Worm (Caenorhabditis elegans) whole organism, young adult: ENCODE results near the gene T07F8.4.
A peak's percentile ranks its signal among the peaks of the same experiment; 100 is the strongest.

Experiments used
- B0336.3 ChIP-seq: fragments of 200-800 bp; sonication (Bioruptor generic); IDR thresholded peaks from 2 replicates; pipeline ENCODE4 v1.3.6; 2022; ENCODE audit warnings: missing genetic modification characterization, missing compliant biosample characterization
- F10E7.11 ChIP-seq: sonication (generic microtip); optimal IDR thresholded peaks from 2 replicates; lab custom pipeline; 2017; ENCODE audit warnings: mild to moderate bottlenecking, missing genetic modification characterization, moderate library complexity, missing compliant biosample characterization
- F23B12.7 ChIP-seq: sonication (generic microtip); optimal IDR thresholded peaks from 2 replicates; lab custom pipeline; 2017; ENCODE audit warnings: missing genetic modification characterization, mild to moderate bottlenecking, missing compliant biosample characterization, antibody characterized with exemption, moderate library complexity; ENCODE audit not compliant: insufficient read depth
- F55B11.4 ChIP-seq: sonication (generic microtip); optimal IDR thresholded peaks from 2 replicates; lab custom pipeline; 2016; ENCODE audit warnings: missing compliant biosample characterization, missing genetic modification characterization, borderline replicate concordance; ENCODE audit not compliant: insufficient read depth
- T07F8.4 ChIP-seq: sonication (generic microtip); optimal IDR thresholded peaks from 2 replicates; lab custom pipeline; 2016; ENCODE audit warnings: mild to moderate bottlenecking, missing genetic modification characterization, moderate library complexity, missing compliant biosample characterization
- Y53F4B.3 ChIP-seq: fragments of 200-800 bp; sonication (Bioruptor generic); IDR thresholded peaks from 2 replicates; pipeline ENCODE4 v1.3.6; 2022; ENCODE audit warnings: missing genetic modification reagents, missing genetic modification characterization, missing compliant biosample characterization
- Y56A3A.18 ChIP-seq: fragments of 200-800 bp; sonication (Bioruptor generic); IDR thresholded peaks from 2 replicates; pipeline ENCODE4 v1.3.6; 2022; ENCODE audit warnings: missing genetic modification reagents, missing genetic modification characterization, missing compliant biosample characterization
- akir-1 ChIP-seq: fragments of 200-800 bp; sonication (Bioruptor generic); optimal IDR thresholded peaks from 2 replicates; lab custom pipeline; 2018; ENCODE audit warnings: mild to moderate bottlenecking, missing genetic modification characterization, moderate library complexity, missing compliant biosample characterization
- ama-1 ChIP-seq, 3 experiments: fragments of 150-350 bp in 1 of 3; sonication (generic microtip) in 2 of 3; optimal IDR thresholded peaks; 2 replicates each; lab custom pipeline; 2014 to 2018; ENCODE audit warnings: missing biosample characterization in 2 of 3, missing genetic modification characterization in 2 of 3, missing genetic modification reagents in 2 of 3
- aptf-2 ChIP-seq: fragments of 200-800 bp; sonication (Bioruptor generic); conservative IDR thresholded peaks from 2 replicates; pipeline ENCODE4 v1.3.6; 2022; ENCODE audit warnings: missing genetic modification reagents, missing genetic modification characterization, missing compliant biosample characterization
- athp-1 ChIP-seq: sonication (generic microtip); optimal IDR thresholded peaks from 2 replicates; lab custom pipeline; 2017; ENCODE audit warnings: mild to moderate bottlenecking, missing genetic modification characterization, missing compliant biosample characterization
- attf-3 ChIP-seq: fragments of 200-800 bp; sonication (Bioruptor generic); conservative IDR thresholded peaks from 2 replicates; pipeline ENCODE4 v1.3.6; 2022; ENCODE audit warnings: missing genetic modification reagents, missing genetic modification characterization, missing compliant biosample characterization
- bed-1 ChIP-seq: fragments of 200-800 bp; sonication (Bioruptor generic); IDR thresholded peaks from 2 replicates; pipeline ENCODE4 v1.3.6; 2022; ENCODE audit warnings: missing genetic modification reagents, missing genetic modification characterization, missing compliant biosample characterization
- bed-2 ChIP-seq: fragments of 200-800 bp; sonication (Bioruptor generic); IDR thresholded peaks from 2 replicates; pipeline ENCODE4 v1.3.6; 2022; ENCODE audit warnings: missing genetic modification reagents, missing genetic modification characterization, missing compliant biosample characterization
- ccch-3 ChIP-seq: fragments of 200-800 bp; sonication (Bioruptor generic); optimal IDR thresholded peaks from 2 replicates; lab custom pipeline; 2018; ENCODE audit warnings: mild to moderate bottlenecking, missing genetic modification characterization, missing compliant biosample characterization
- cebp-1 ChIP-seq, 2 experiments: fragments of 200-800 bp in 1 of 2; sonication (Bioruptor generic) in 1 of 2; sonication (generic microtip) in 1 of 2; IDR thresholded peaks in 1 of 2; optimal IDR thresholded peaks in 1 of 2; 2 replicates each; pipeline versions ENCODE4 v1.3.6 to Lab custom; 2017 to 2022; ENCODE audit warnings: missing compliant biosample characterization in 2 of 2, missing genetic modification characterization in 2 of 2, mild to moderate bottlenecking in 1 of 2, missing genetic modification reagents in 1 of 2, moderate library complexity in 1 of 2
- ceh-40 ChIP-seq: fragments of 200-800 bp; sonication (Bioruptor generic); IDR thresholded peaks from 2 replicates; pipeline ENCODE4 v1.3.6; 2022; ENCODE audit warnings: missing genetic modification characterization, missing compliant biosample characterization
- ceh-58 ChIP-seq: fragments of 200-800 bp; sonication (Bioruptor generic); IDR thresholded peaks from 2 replicates; pipeline ENCODE4 v1.3.6; 2022; ENCODE audit warnings: missing genetic modification characterization, missing compliant biosample characterization
- ceh-79 ChIP-seq: sonication (generic microtip); optimal IDR thresholded peaks from 2 replicates; lab custom pipeline; 2017; ENCODE audit warnings: mild to moderate bottlenecking, missing genetic modification characterization, missing compliant biosample characterization
- chd-7 ChIP-seq: sonication (generic microtip); optimal IDR thresholded peaks from 2 replicates; lab custom pipeline; 2016; ENCODE audit warnings: mild to moderate bottlenecking, missing genetic modification characterization, moderate library complexity, missing compliant biosample characterization
- die-1 ChIP-seq: sonication (generic microtip); optimal IDR thresholded peaks from 2 replicates; lab custom pipeline; 2016; ENCODE audit warnings: missing genotype, mild to moderate bottlenecking, missing genetic modification characterization, missing compliant biosample characterization
- dox-1 ChIP-seq: fragments of 200-800 bp; sonication (Bioruptor generic); IDR thresholded peaks from 2 replicates; pipeline ENCODE4 v1.3.6; 2022; ENCODE audit warnings: missing genetic modification reagents, missing genetic modification characterization, missing compliant biosample characterization
- dpl-1 ChIP-seq: fragments of 150-350 bp; optimal IDR thresholded peaks from 2 replicates; lab custom pipeline; 2014; ENCODE audit warnings: missing biosample characterization, missing genetic modification reagents, missing genetic modification characterization
- efl-1 ChIP-seq: fragments of 150-350 bp; optimal IDR thresholded peaks from 2 replicates; lab custom pipeline; 2014; ENCODE audit warnings: missing biosample characterization, missing genetic modification reagents, missing genetic modification characterization
- ekl-4 ChIP-seq: fragments of 200-800 bp; sonication (Bioruptor generic); IDR thresholded peaks from 2 replicates; pipeline ENCODE4 v1.3.6; 2022; ENCODE audit warnings: missing genetic modification reagents, missing genetic modification characterization, missing compliant biosample characterization
- fkh-3 ChIP-seq: sonication (generic microtip); optimal IDR thresholded peaks from 2 replicates; lab custom pipeline; 2016; ENCODE audit warnings: mild to moderate bottlenecking, missing genetic modification characterization, missing compliant biosample characterization
- hlh-12 ChIP-seq: sonication (generic microtip); optimal IDR thresholded peaks from 2 replicates; lab custom pipeline; 2016; ENCODE audit warnings: missing genetic modification characterization, missing compliant biosample characterization
- lin-35 ChIP-seq, 3 experiments: fragments of 150-350 bp in 2 of 3; sonication (generic microtip) in 1 of 3; optimal IDR thresholded peaks; 2 replicates each; lab custom pipeline; 2014 to 2018; ENCODE audit warnings: missing biosample characterization in 3 of 3, missing genetic modification characterization in 3 of 3, missing genetic modification reagents in 3 of 3
- lsl-1 ChIP-seq: fragments of 200-800 bp; sonication (Bioruptor generic); optimal IDR thresholded peaks from 2 replicates; lab custom pipeline; 2018; ENCODE audit warnings: mild to moderate bottlenecking, missing genetic modification characterization, moderate library complexity, missing compliant biosample characterization
- madf-3 ChIP-seq: fragments of 200-800 bp; sonication (Bioruptor generic); IDR thresholded peaks from 2 replicates; pipeline ENCODE4 v1.3.6; 2022; ENCODE audit warnings: missing genetic modification reagents, missing genetic modification characterization, missing compliant biosample characterization
- madf-6 ChIP-seq: fragments of 200-800 bp; sonication (Bioruptor generic); IDR thresholded peaks from 2 replicates; pipeline ENCODE4 v1.3.6; 2022; ENCODE audit warnings: missing genetic modification reagents, missing genetic modification characterization, missing compliant biosample characterization
- madf-8 ChIP-seq: fragments of 200-800 bp; sonication (Bioruptor generic); conservative IDR thresholded peaks from 2 replicates; pipeline ENCODE4 v1.3.6; 2022; ENCODE audit warnings: missing genetic modification reagents, missing genetic modification characterization, missing compliant biosample characterization
- mel-28 ChIP-seq: sonication (generic microtip); optimal IDR thresholded peaks from 2 replicates; lab custom pipeline; 2016; ENCODE audit warnings: borderline replicate concordance, mild to moderate bottlenecking, missing genetic modification characterization, missing compliant biosample characterization
- nfya-1 ChIP-seq: sonication (generic microtip); optimal IDR thresholded peaks from 2 replicates; lab custom pipeline; 2017; ENCODE audit warnings: antibody characterized with exemption, missing compliant biosample characterization, missing genetic modification characterization, borderline replicate concordance; ENCODE audit not compliant: insufficient read depth
- nfya-2 ChIP-seq: fragments of 200-800 bp; sonication (Bioruptor generic); IDR thresholded peaks from 2 replicates; pipeline ENCODE4 v1.3.6; 2022; ENCODE audit warnings: missing genetic modification reagents, missing genetic modification characterization, missing compliant biosample characterization
- nfyb-1 ChIP-seq: fragments of 200-800 bp; sonication (Bioruptor generic); IDR thresholded peaks from 2 replicates; pipeline ENCODE4 v1.3.6; 2022; ENCODE audit warnings: missing genetic modification reagents, missing genetic modification characterization, missing compliant biosample characterization
- nhr-179 ChIP-seq: sonication (generic microtip); optimal IDR thresholded peaks from 2 replicates; lab custom pipeline; 2016; ENCODE audit warnings: mild to moderate bottlenecking, missing genetic modification characterization, missing compliant biosample characterization
- nhr-90 ChIP-seq: sonication (generic microtip); optimal IDR thresholded peaks from 2 replicates; lab custom pipeline; 2016; ENCODE audit warnings: missing genotype, mild to moderate bottlenecking, missing genetic modification characterization, missing compliant biosample characterization
- rcor-1 ChIP-seq: fragments of 200-800 bp; sonication (Bioruptor generic); IDR thresholded peaks from 2 replicates; pipeline ENCODE4 v1.3.6; 2022; ENCODE audit warnings: missing genetic modification reagents, missing genetic modification characterization, missing compliant biosample characterization
- rec-8 ChIP-seq, 2 experiments: sonication (generic microtip); optimal IDR thresholded peaks; 2 replicates each; lab custom pipeline; 2016; ENCODE audit warnings: mild to moderate bottlenecking in 2 of 2, missing genetic modification characterization in 2 of 2, missing genetic modification reagents in 2 of 2, missing genotype in 2 of 2, missing biosample characterization in 1 of 2, missing compliant biosample characterization in 1 of 2, moderate library complexity in 1 of 2
- sea-2 ChIP-seq: fragments of 200-800 bp; sonication (Bioruptor generic); IDR thresholded peaks from 2 replicates; pipeline ENCODE4 v1.3.6; 2022; ENCODE audit warnings: missing genetic modification characterization, missing compliant biosample characterization
- snpc-3.4 ChIP-seq: sonication (generic microtip); optimal IDR thresholded peaks from 2 replicates; lab custom pipeline; 2017; ENCODE audit warnings: missing genetic modification characterization, mild to moderate bottlenecking, missing compliant biosample characterization, antibody characterized with exemption, moderate library complexity, missing genotype, missing genetic modification reagents
- sptf-2 ChIP-seq: fragments of 200-800 bp; sonication (Bioruptor generic); optimal IDR thresholded peaks from 2 replicates; lab custom pipeline; 2018; ENCODE audit warnings: mild to moderate bottlenecking, missing genetic modification characterization, missing compliant biosample characterization
- ztf-25 ChIP-seq: fragments of 200-800 bp; sonication (Bioruptor generic); IDR thresholded peaks from 2 replicates; pipeline ENCODE4 v1.3.6; 2022; ENCODE audit warnings: missing genetic modification reagents, missing genetic modification characterization, missing compliant biosample characterization
- ztf-3 ChIP-seq: fragments of 200-800 bp; sonication (Bioruptor generic); optimal IDR thresholded peaks from 2 replicates; lab custom pipeline; 2018; ENCODE audit warnings: mild to moderate bottlenecking, missing genetic modification characterization, missing compliant biosample characterization

The T07F8.4 gene

DNA sequence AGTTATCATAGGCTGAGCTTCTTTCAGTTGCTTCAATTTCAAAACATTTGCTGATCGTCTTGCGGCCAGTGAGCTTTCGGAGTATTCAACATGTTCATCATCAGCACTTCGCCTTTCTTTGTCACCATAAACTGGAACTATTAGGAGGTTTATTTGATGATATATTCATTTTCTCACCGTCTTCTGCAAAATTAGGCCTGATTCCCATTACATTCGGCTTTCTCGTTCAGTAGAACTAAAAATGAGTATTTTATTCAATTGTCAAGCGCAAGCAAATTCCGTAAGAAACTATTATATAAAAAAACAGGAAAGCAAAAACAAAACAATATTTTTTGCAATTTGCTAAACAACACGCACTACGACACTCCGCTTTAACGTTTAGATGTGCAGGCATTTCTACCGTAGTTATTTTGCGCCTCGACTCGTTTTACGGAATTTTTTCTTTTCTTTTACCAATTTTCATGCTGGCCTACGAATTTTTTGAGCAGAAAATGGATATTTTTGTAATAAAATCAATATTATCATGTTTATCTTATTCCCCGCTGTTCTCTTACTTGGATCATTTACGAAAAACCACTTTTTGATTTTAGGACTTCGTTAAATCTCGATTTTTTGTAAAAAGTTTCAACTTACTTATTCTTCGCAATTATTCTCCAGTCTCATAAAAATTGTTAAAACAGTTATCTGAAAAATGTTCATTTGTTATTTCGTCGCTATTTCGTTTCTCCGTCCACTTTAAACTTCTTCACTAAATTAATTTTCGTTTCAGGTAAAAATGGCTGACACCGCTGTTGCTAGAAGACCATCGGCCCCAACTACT is 26.8 kb downstream of the T07F8.4 start, which contains the start of the genes farl-11 and rpl-33:
farl-11 (minus strand) TSS at position 242 of the 820 bp plus-strand sequence.
rpl-33 (plus strand) TSS at position 770 of the 820 bp plus-strand sequence.
- TF ChIP-seq bed-2 (GFP tag; lab: Robert Waterston, UW) (no peak), ccch-3 (GFP tag; lab: Kevin White, UChicago) (no peak), mel-28 (tag; lab: Kevin White, UChicago) (no peak), lsl-1 (GFP tag; lab: Kevin White, UChicago) (peak; percentile 73), madf-8 (no peak), sea-2 (GFP tag; lab: Robert Waterston, UW) (no peak), hlh-12 (no peak), bed-1 (GFP tag; lab: Robert Waterston, UW) (no peak), ceh-40 (no peak), nhr-179 (no peak), fkh-3 (no peak), lin-35 (GFP tag; optimal IDR thresholded peaks at IDR 0.05; lab: Kevin White, UChicago) (peak in 1 of 3 experiments; percentile 51), ceh-58 (no peak), nfya-2 (GFP tag; lab: Robert Waterston, UW) (no peak), efl-1 (GFP tag; lab: Kevin White, UChicago) (peak; percentile 18), ama-1 (optimal IDR thresholded peaks at IDR 0.05; lab: Kevin White, UChicago) (no peak), ama-1 (GFP tag; optimal IDR thresholded peaks at IDR 0.05; lab: Kevin White, UChicago) (no peak), nfya-1 (tag; lab: Kevin White, UChicago) (no peak), rcor-1 (no peak), die-1 (no peak), akir-1 (GFP tag; lab: Kevin White, UChicago) (no peak), ztf-25 (GFP tag; lab: Robert Waterston, UW) (no peak), ceh-79 (no peak), madf-3 (GFP tag; lab: Robert Waterston, UW) (no peak), F55B11.4 (tag; lab: Kevin White, UChicago) (no peak), B0336.3 (GFP tag; lab: Robert Waterston, UW) (no peak), aptf-2 (GFP tag; lab: Robert Waterston, UW) (0 out of 2 replicates have a peak, but pooled peaks have one; percentile 33), athp-1 (tag; lab: Kevin White, UChicago) (no peak), nfyb-1 (no peak), sptf-2 (no peak), rec-8 (tag; optimal IDR thresholded peaks at IDR 0.05; lab: Kevin White, UChicago) (no peak), F23B12.7 (tag; lab: Kevin White, UChicago) (peak; percentile 89), F10E7.11 (tag; lab: Kevin White, UChicago) (no peak), cebp-1 (GFP tag; IDR thresholded peaks at IDR 0.05; lab: Robert Waterston, UW) (no peak), cebp-1 (tag; optimal IDR thresholded peaks at IDR 0.05; lab: Kevin White, UChicago) (peak; percentile 43), Y56A3A.18 (no peak), ekl-4 (GFP tag; lab: Robert Waterston, UW) (no peak), dpl-1 (GFP tag; lab: Kevin White, UChicago) (no peak), attf-3 (GFP tag; lab: Robert Waterston, UW) (peak; percentile 99), Y53F4B.3 (GFP tag; lab: Robert Waterston, UW) (no peak), chd-7 (tag; lab: Kevin White, UChicago) (no peak), T07F8.4 (tag; lab: Kevin White, UChicago) (no peak), nhr-90 (tag; lab: Kevin White, UChicago) (no peak), ztf-3 (GFP tag; lab: Kevin White, UChicago) (no peak), madf-6 (GFP tag; lab: Robert Waterston, UW) (0 out of 2 replicates have a peak, but pooled peaks have one; percentile 12), snpc-3.4 (no peak), dox-1 (GFP tag; lab: Robert Waterston, UW) (0 out of 2 replicates have a peak, but pooled peaks have one; percentile 16)
